Fruit fly (Drosophila melanogaster) whole organism, embryonic: ENCODE data around the gene CG6283.

Source experiments
- Adf1 ChIP-seq: fragments of 200-800 bp; sonication (Bioruptor generic); IDR thresholded peaks from 2 replicates; pipeline ENCODE4 v1.3.6; 2022; ENCODE audit warnings: missing biosample characterization, missing genetic modification characterization
- CG10147 ChIP-seq: fragments of 200-800 bp; sonication (Bioruptor generic); optimal IDR thresholded peaks from 2 replicates; lab custom pipeline; 2019; ENCODE audit warnings: missing biosample characterization, mild to moderate bottlenecking, missing genetic modification characterization, moderate library complexity
- CG10462 ChIP-seq: fragments of 200-800 bp; sonication (Bioruptor generic); optimal IDR thresholded peaks from 2 replicates; lab custom pipeline; 2016; ENCODE audit warnings: missing biosample characterization, missing genetic modification characterization
- CG10959 ChIP-seq: fragments of 200-800 bp; sonication (Bioruptor generic); IDR thresholded peaks from 2 replicates; pipeline ENCODE4 v1.3.6; 2022; ENCODE audit warnings: missing biosample characterization, missing genetic modification characterization
- CG10979 ChIP-seq: fragments of 200-800 bp; sonication (Bioruptor generic); optimal IDR thresholded peaks from 2 replicates; lab custom pipeline; 2018; ENCODE audit warnings: missing biosample characterization, mild to moderate bottlenecking, missing genetic modification characterization, moderate library complexity
- CG12071 ChIP-seq: fragments of 200-800 bp; sonication (Bioruptor generic); optimal IDR thresholded peaks from 3 replicates; lab custom pipeline; 2018; ENCODE audit warnings: missing biosample characterization, mild to moderate bottlenecking, missing genetic modification characterization
- CG12942 ChIP-seq: fragments of 200-800 bp; sonication (Bioruptor generic); optimal IDR thresholded peaks from 3 replicates; lab custom pipeline; 2016; ENCODE audit warnings: missing biosample characterization, missing genetic modification characterization
- CG13894 ChIP-seq: fragments of 200-800 bp; sonication (Bioruptor generic); optimal IDR thresholded peaks from 3 replicates; lab custom pipeline; 2018; ENCODE audit warnings: missing biosample characterization, mild to moderate bottlenecking, missing genetic modification characterization, moderate library complexity
- CG14050 ChIP-seq: fragments of 200-800 bp; sonication (Bioruptor generic); IDR thresholded peaks from 3 replicates; pipeline ENCODE4 v1.3.6; 2022; ENCODE audit warnings: missing biosample characterization, missing genetic modification characterization
- CG14667 ChIP-seq: fragments of 200-800 bp; sonication (Bioruptor generic); IDR thresholded peaks from 2 replicates; pipeline ENCODE4 v1.3.6; 2022; ENCODE audit warnings: missing biosample characterization, missing genetic modification characterization
- CG15269 ChIP-seq: fragments of 200-800 bp; sonication (Bioruptor generic); optimal IDR thresholded peaks from 2 replicates; lab custom pipeline; 2018; ENCODE audit warnings: missing biosample characterization, mild to moderate bottlenecking, missing genetic modification characterization, moderate library complexity
- CG15479 ChIP-seq: fragments of 200-800 bp; sonication (Bioruptor generic); optimal IDR thresholded peaks from 3 replicates; lab custom pipeline; 2019; ENCODE audit warnings: missing biosample characterization, mild to moderate bottlenecking, missing genetic modification characterization, moderate library complexity
- CG15514 ChIP-seq: fragments of 200-800 bp; sonication (Bioruptor generic); optimal IDR thresholded peaks from 3 replicates; lab custom pipeline; 2017; ENCODE audit warnings: missing biosample characterization, missing genetic modification characterization, mild to moderate bottlenecking, moderate library complexity, missing genetic modification reagents
- CG1603 ChIP-seq: fragments of 200-800 bp; sonication (Bioruptor generic); optimal IDR thresholded peaks from 2 replicates; lab custom pipeline; 2019; ENCODE audit warnings: missing biosample characterization, mild to moderate bottlenecking, missing genetic modification characterization, moderate library complexity
- CG16815 ChIP-seq: fragments of 200-800 bp; sonication (Bioruptor generic); optimal IDR thresholded peaks from 3 replicates; lab custom pipeline; 2017; ENCODE audit warnings: missing biosample characterization, mild to moderate bottlenecking, missing genetic modification characterization
- CG18011 ChIP-seq: fragments of 200-800 bp; sonication (Bioruptor generic); optimal IDR thresholded peaks from 2 replicates; lab custom pipeline; 2017; ENCODE audit warnings: missing biosample characterization, missing genetic modification characterization, mild to moderate bottlenecking, moderate library complexity, missing genotype
- CG18619 ChIP-seq: fragments of 200-800 bp; sonication (Bioruptor generic); optimal IDR thresholded peaks from 3 replicates; lab custom pipeline; 2017; ENCODE audit warnings: missing biosample characterization, mild to moderate bottlenecking, missing genetic modification characterization
- CG31224 ChIP-seq: fragments of 200-800 bp; sonication (Bioruptor generic); IDR thresholded peaks from 2 replicates; pipeline ENCODE4 v1.3.6; 2022; ENCODE audit warnings: missing biosample characterization, missing genetic modification characterization
- CG31388 ChIP-seq: fragments of 200-800 bp; sonication (Bioruptor generic); optimal IDR thresholded peaks from 2 replicates; lab custom pipeline; 2016; ENCODE audit warnings: missing biosample characterization, missing genetic modification characterization
- CG4424 ChIP-seq: fragments of 200-800 bp; sonication (Bioruptor generic); optimal IDR thresholded peaks from 3 replicates; lab custom pipeline; 2016; ENCODE audit warnings: missing biosample characterization, missing genetic modification characterization
- CG6683 ChIP-seq: fragments of 200-800 bp; sonication (Bioruptor generic); optimal IDR thresholded peaks from 2 replicates; lab custom pipeline; 2017; ENCODE audit warnings: missing biosample characterization, mild to moderate bottlenecking, missing genetic modification characterization, missing genetic modification reagents
- CG9727 ChIP-seq: fragments of 200-800 bp; sonication (Bioruptor generic); optimal IDR thresholded peaks from 3 replicates; lab custom pipeline; 2017; ENCODE audit warnings: missing biosample characterization, mild to moderate bottlenecking, missing genetic modification characterization
- CG9817 ChIP-seq: fragments of 200-800 bp; sonication (Bioruptor generic); optimal IDR thresholded peaks from 2 replicates; lab custom pipeline; 2018; ENCODE audit warnings: missing biosample characterization, mild to moderate bottlenecking, missing genetic modification characterization, moderate library complexity
- Drgx ChIP-seq: fragments of 200-800 bp; sonication (Bioruptor generic); IDR thresholded peaks from 2 replicates; pipeline ENCODE4 v1.3.6; 2022; ENCODE audit warnings: missing biosample characterization, missing genetic modification characterization
- E2f1 ChIP-seq: fragments of 200-800 bp; sonication (Bioruptor generic); IDR thresholded peaks from 2 replicates; pipeline ENCODE4 v1.3.6; 2022; ENCODE audit warnings: missing biosample characterization, missing genetic modification characterization
- Ets97D ChIP-seq: fragments of 200-800 bp; sonication (Bioruptor generic); optimal IDR thresholded peaks from 3 replicates; lab custom pipeline; 2016; ENCODE audit warnings: missing biosample characterization, missing genetic modification characterization
- HHEX ChIP-seq: fragments of 200-800 bp; sonication (Bioruptor generic); optimal IDR thresholded peaks from 3 replicates; lab custom pipeline; 2017; ENCODE audit warnings: missing biosample characterization, mild to moderate bottlenecking, missing genetic modification characterization, missing genetic modification reagents
- HLH3B ChIP-seq: fragments of 200-800 bp; sonication (Bioruptor generic); IDR thresholded peaks from 2 replicates; pipeline ENCODE4 v1.3.6; 2022; ENCODE audit warnings: missing biosample characterization, missing genetic modification characterization
- Hand ChIP-seq: fragments of 200-800 bp; sonication (Bioruptor generic); optimal IDR thresholded peaks from 2 replicates; lab custom pipeline; 2017; ENCODE audit warnings: mild to moderate bottlenecking, missing biosample characterization, missing genetic modification reagents, missing genetic modification characterization
- Hmx ChIP-seq: fragments of 200-800 bp; sonication (Bioruptor generic); optimal IDR thresholded peaks from 2 replicates; lab custom pipeline; 2016; ENCODE audit warnings: missing biosample characterization, missing genetic modification characterization
- Lpt ChIP-seq: fragments of >200 bp; optimal IDR thresholded peaks from 2 replicates; lab custom pipeline; 2018; ENCODE audit warnings: missing biosample characterization, missing genetic modification characterization
- Oaz ChIP-seq: fragments of 200-800 bp; sonication (Bioruptor generic); IDR thresholded peaks from 2 replicates; pipeline ENCODE4 v1.3.6; 2022; ENCODE audit warnings: missing biosample characterization, missing genetic modification characterization
- Ptx1 ChIP-seq: fragments of 200-800 bp; sonication (Bioruptor generic); IDR thresholded peaks from 2 replicates; pipeline ENCODE4 v1.3.6; 2022; ENCODE audit warnings: missing biosample characterization, missing genetic modification characterization
- Ravus ChIP-seq: fragments of 200-800 bp; sonication (Bioruptor generic); IDR thresholded peaks from 2 replicates; pipeline ENCODE4 v1.3.6; 2022; ENCODE audit warnings: missing biosample characterization, missing genetic modification characterization
- Side ChIP-seq: fragments of 200-800 bp; sonication (Bioruptor generic); optimal IDR thresholded peaks from 2 replicates; lab custom pipeline; 2016; ENCODE audit warnings: missing biosample characterization, missing genetic modification characterization
- Sox100B ChIP-seq: fragments of 200-800 bp; sonication (Bioruptor generic); optimal IDR thresholded peaks from 3 replicates; lab custom pipeline; 2018; ENCODE audit warnings: missing biosample characterization, mild to moderate bottlenecking, missing genetic modification characterization
- ase ChIP-seq: fragments of 200-800 bp; sonication (Bioruptor generic); IDR thresholded peaks from 3 replicates; pipeline ENCODE4 v1.3.6; 2022; ENCODE audit warnings: missing biosample characterization, missing genetic modification characterization
- bbx ChIP-seq: fragments of 200-800 bp; sonication (Bioruptor generic); IDR thresholded peaks from 2 replicates; pipeline ENCODE4 v1.3.6; 2022; ENCODE audit warnings: missing biosample characterization, missing genetic modification characterization; ENCODE audit not compliant: partially characterized antibody
- esg ChIP-seq: fragments of 200-800 bp; sonication (Bioruptor generic); conservative IDR thresholded peaks from 2 replicates; pipeline ENCODE4 v1.3.6; 2022; ENCODE audit warnings: missing biosample characterization, missing genetic modification characterization
- fru ChIP-seq: fragments of >200 bp; optimal IDR thresholded peaks from 2 replicates; lab custom pipeline; 2017
- gcm2 ChIP-seq: fragments of 200-800 bp; sonication (Bioruptor generic); optimal IDR thresholded peaks from 2 replicates; lab custom pipeline; 2016; ENCODE audit warnings: missing biosample characterization, missing genetic modification characterization
- grn ChIP-seq: fragments of 200-800 bp; sonication (Bioruptor generic); optimal IDR thresholded peaks from 3 replicates; lab custom pipeline; 2017; ENCODE audit warnings: missing biosample characterization, missing genetic modification characterization
- her ChIP-seq: fragments of 200-800 bp; sonication (Bioruptor generic); optimal IDR thresholded peaks from 2 replicates; lab custom pipeline; 2016; ENCODE audit warnings: missing biosample characterization, missing genetic modification characterization
- lov ChIP-seq, 2 experiments: fragments of 200-800 bp in 1 of 2; fragments of >200 bp in 1 of 2; sonication (Bioruptor generic) in 1 of 2; IDR thresholded peaks in 1 of 2; optimal IDR thresholded peaks in 1 of 2; 2 replicates in 1 of 2; 3 replicates in 1 of 2; pipeline versions ENCODE4 v1.3.6 to Lab custom; 2017 to 2022; ENCODE audit warnings: missing biosample characterization in 1 of 2, missing genetic modification characterization in 1 of 2
- onecut ChIP-seq: fragments of 200-800 bp; sonication (Bioruptor generic); IDR thresholded peaks from 2 replicates; pipeline ENCODE4 v1.3.6; 2022; ENCODE audit warnings: missing biosample characterization, missing genetic modification characterization
- otp ChIP-seq: fragments of 200-800 bp; sonication (Bioruptor generic); IDR thresholded peaks from 3 replicates; pipeline ENCODE4, ENCODE4 v1.3.6; 2022; ENCODE audit warnings: missing biosample characterization, missing genetic modification characterization
- pzg ChIP-seq: fragments of 200-800 bp; sonication (Bioruptor generic); optimal IDR thresholded peaks from 3 replicates; lab custom pipeline; 2018; ENCODE audit warnings: missing biosample characterization, mild to moderate bottlenecking, missing genetic modification characterization, moderate library complexity
- run ChIP-seq: fragments of 200-800 bp; sonication (Bioruptor generic); optimal IDR thresholded peaks from 3 replicates; lab custom pipeline; 2018; ENCODE audit warnings: missing biosample characterization, mild to moderate bottlenecking, missing genetic modification characterization
- schlank ChIP-seq: fragments of 200-800 bp; sonication (Bioruptor generic); optimal IDR thresholded peaks from 2 replicates; lab custom pipeline; 2018; ENCODE audit warnings: missing biosample characterization, mild to moderate bottlenecking, missing genetic modification characterization
- sug ChIP-seq: fragments of 200-800 bp; optimal IDR thresholded peaks from 2 replicates; lab custom pipeline; 2019; ENCODE audit warnings: missing biosample characterization, mild to moderate bottlenecking, missing genetic modification characterization, moderate library complexity

Gene CG6283

dm6 chr3R:26989802-26990509 is 31.2 kb downstream of the CG6283 start, which contains the start of gene CG31076 (continued):
- TF ChIP-seq CG10979 (peak; percentile 91), CG10462 (no peak), CG31388 (no peak), CG15479 (GFP tag; lab: Kevin White, UChicago) (no peak), pzg (no peak), gcm2 (GFP tag; lab: Kevin White, UChicago) (no peak), bbx (no peak), Lpt (GFP tag; lab: Kevin White, UChicago) (no peak), CG13894 (tag; lab: Kevin White, UChicago) (no peak), CG10959 (no peak), CG31224 (GFP tag; lab: Robert Waterston, UW) (no peak), Hand (GFP tag; lab: Kevin White, UChicago) (no peak), CG16815 (GFP tag; lab: Kevin White, UChicago) (no peak), CG9817 (tag; lab: Kevin White, UChicago) (no peak), her (GFP tag; lab: Kevin White, UChicago) (no peak), Adf1 (no peak), Oaz (GFP tag; lab: Robert Waterston, UW) (no peak), schlank (no peak), CG12942 (GFP tag; lab: Kevin White, UChicago) (no peak), CG14667 (GFP tag; lab: Robert Waterston, UW) (peak; percentile 19; the same call in 1 of the 2 replicates), E2f1 (peak; percentile 32; the same call in 1 of the 2 replicates), fru (lab: Kevin White, UChicago) (no peak), lov (optimal IDR thresholded peaks at IDR 0.05; lab: Kevin White, UChicago) (no peak), lov (GFP tag; IDR thresholded peaks at IDR 0.05; lab: Robert Waterston, UW) (no peak), grn (GFP tag; lab: Kevin White, UChicago) (no peak), run (tag; lab: Kevin White, UChicago) (peak; percentile 30), Side (GFP tag; lab: Kevin White, UChicago) (no peak), ase (GFP tag; lab: Robert Waterston, UW) (no peak), CG15514 (GFP tag; lab: Kevin White, UChicago) (peak; percentile 30), CG10147 (GFP tag; lab: Kevin White, UChicago) (no peak), CG6683 (no peak), HHEX (GFP tag; lab: Kevin White, UChicago) (no peak), CG12071 (GFP tag; lab: Kevin White, UChicago) (no peak)
- TF ChIP-seq, all 482 proteins: peak for 77

DNA sequence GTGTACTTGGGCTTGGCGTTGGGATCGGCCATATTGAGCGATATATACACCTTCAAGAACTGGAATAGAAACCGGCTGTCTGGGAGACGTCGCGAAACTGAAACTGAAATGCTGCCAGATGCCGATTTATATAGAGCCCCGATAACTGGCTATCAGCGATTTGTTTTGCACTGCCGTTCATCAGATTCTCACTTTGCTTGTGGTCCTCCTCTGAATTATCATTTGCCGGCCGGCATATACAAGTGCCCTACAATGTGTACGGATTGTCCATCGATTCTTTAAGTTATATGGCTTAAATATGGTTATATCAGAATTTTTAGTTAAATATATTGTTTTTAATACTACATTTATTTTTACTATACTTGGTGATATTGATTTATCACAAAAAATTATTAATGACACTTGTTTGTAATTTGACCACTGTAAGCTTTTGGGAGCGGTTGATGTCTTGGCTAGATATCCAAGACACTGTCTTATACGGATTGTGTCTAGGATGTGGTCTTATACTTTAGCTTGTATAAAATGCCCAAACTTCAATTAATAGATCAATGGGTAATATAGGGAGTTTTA is 32.7 kb downstream of the CG6283 start, which contains the start of gene CG31075:
Gene CG31075, minus strand, starts transcription at position 106 of the 570 bp plus-strand sequence.
- TF ChIP-seq sug (tag; lab: Kevin White, UChicago), result peak; percentile 64
- TF ChIP-seq CG14050 (GFP tag; lab: Robert Waterston, UW), result peak; percentile 55; the same call in 2 of the 3 replicates
- TF ChIP-seq Ets97D, result peak; percentile 26
- peak; percentile 49; the same call in 1 of the 2 replicates for TF ChIP-seq Ptx1
- no peak for TF ChIP-seq Sox100B (GFP tag; lab: Kevin White, UChicago)
- peak; percentile 67 for TF ChIP-seq HLH3B (GFP tag; lab: Robert Waterston, UW)
- TF ChIP-seq CG1603, result peak; percentile 9
- TF ChIP-seq CG15269 (tag; lab: Kevin White, UChicago), result peak; percentile 42
- TF ChIP-seq onecut (GFP tag; lab: Robert Waterston, UW), result peak; percentile 79
- TF ChIP-seq Hmx (GFP tag; lab: Kevin White, UChicago), result no peak
- peak; percentile 28 for TF ChIP-seq CG18619 (GFP tag; lab: Kevin White, UChicago)
- peak; percentile 28 for TF ChIP-seq CG4424 (GFP tag; lab: Kevin White, UChicago)
- peak; percentile 41 for TF ChIP-seq CG9727 (GFP tag; lab: Kevin White, UChicago)
- TF ChIP-seq CG18011 (GFP tag; lab: Kevin White, UChicago), result no peak
- TF ChIP-seq Drgx, result peak; percentile 90
- peak; percentile 29; the same call in 1 of the 2 replicates for TF ChIP-seq esg
- peak; percentile 48 for TF ChIP-seq schlank
- peak; percentile 20 for TF ChIP-seq Ravus
- peak; percentile 24; the same call in 1 of the 3 replicates for TF ChIP-seq otp (GFP tag; lab: Robert Waterston, UW)
